Worm (Caenorhabditis elegans): ENCODE measurements around the gene ZC204.12.

ZC204.12 gene

ce11 chrII:1694530-1694929, 37.4 kb upstream of the ZC204.12 start, which contains the start of gene fbxc-26:
fbxc-26 (minus strand) TSS chrII:1694630.
- TF ChIP-seq ama-1 (optimal IDR thresholded peaks at IDR 0.05) (no peak), skn-1 (tag; optimal IDR thresholded peaks at IDR 0.05) (no peak), sox-4 (tag; optimal IDR thresholded peaks at IDR 0.05) (no peak), grh-1 (GFP tag; IDR thresholded peaks at IDR 0.05) (no peak), nhr-84 (tag; optimal IDR thresholded peaks at IDR 0.05) (no peak), ztf-11 (tag; optimal IDR thresholded peaks at IDR 0.05) (no peak), alr-1 (tag; optimal IDR thresholded peaks at IDR 0.05; ENCODE audit: borderline replicate concordance) (no peak), lin-14 (GFP tag; optimal IDR thresholded peaks at IDR 0.05) (no peak), lin-13 (GFP tag; optimal IDR thresholded peaks at IDR 0.05) (no peak), C16A3.4 (tag; optimal IDR thresholded peaks at IDR 0.05) (no peak)

ce11 chrII:1692827-1693226, 35.7 kb upstream of the ZC204.12 start, which contains the start of gene fbxc-21:
fbxc-21 (minus strand) TSS chrII:1692927.
- no peak for TF ChIP-seq unc-30 (tag; optimal IDR thresholded peaks at IDR 0.05)
- no peak for TF ChIP-seq sup-37 (GFP tag; optimal IDR thresholded peaks at IDR 0.05)
- TF ChIP-seq ets-5 (GFP tag; IDR thresholded peaks at IDR 0.05) = no peak
- no peak for TF ChIP-seq hlh-4 (tag; optimal IDR thresholded peaks at IDR 0.05)
- no peak for TF ChIP-seq pag-3 (tag; optimal IDR thresholded peaks at IDR 0.05; ENCODE audit: borderline replicate concordance, insufficient read depth)
- TF ChIP-seq lin-15B (tag; optimal IDR thresholded peaks at IDR 0.05) = no peak
- TF ChIP-seq fkh-10 (GFP tag; optimal IDR thresholded peaks at IDR 0.05) = no peak
- no peak for TF ChIP-seq dsc-1 (tag; optimal IDR thresholded peaks at IDR 0.05)
- no peak for TF ChIP-seq pax-3 (tag; optimal IDR thresholded peaks at IDR 0.05)
- TF ChIP-seq nhr-90 (tag; optimal IDR thresholded peaks at IDR 0.05; ENCODE audit: poor library complexity) = no peak
- no peak for TF ChIP-seq nhr-84 (tag; optimal IDR thresholded peaks at IDR 0.05)
- TF ChIP-seq alr-1 (tag; optimal IDR thresholded peaks at IDR 0.05; ENCODE audit: borderline replicate concordance) = no peak
- TF ChIP-seq nhr-12 (tag; optimal IDR thresholded peaks at IDR 0.05) = no peak
- TF ChIP-seq snpc-4 (tag; optimal IDR thresholded peaks at IDR 0.05) = no peak
- TF ChIP-seq mdl-1 (tag; optimal IDR thresholded peaks at IDR 0.05) = no peak
- no peak for TF ChIP-seq aly-2 (tag; optimal IDR thresholded peaks at IDR 0.05)
- TF ChIP-seq ceh-90 (tag; optimal IDR thresholded peaks at IDR 0.05) = no peak
- TF ChIP-seq dpl-1 (GFP tag; optimal IDR thresholded peaks at IDR 0.05) = no peak
- TF ChIP-seq irx-1 (tag; optimal IDR thresholded peaks at IDR 0.05) = no peak

ce11 chrII:1691011-1691410, 33.9 kb upstream of the ZC204.12 start, which contains the start of gene fbxc-22:
fbxc-22 (minus strand) TSS chrII:1691111.
- TF ChIP-seq ces-1 (GFP tag; optimal IDR thresholded peaks at IDR 0.05) = no peak
- no peak for TF ChIP-seq fkh-10 (GFP tag; optimal IDR thresholded peaks at IDR 0.05)
- no peak for TF ChIP-seq ceh-82 (tag; optimal IDR thresholded peaks at IDR 0.05)
- TF ChIP-seq nhr-76 (tag; optimal IDR thresholded peaks at IDR 0.05) = no peak
- TF ChIP-seq nhr-71 (tag; optimal IDR thresholded peaks at IDR 0.05) = no peak
- TF ChIP-seq efl-1 (optimal IDR thresholded peaks at IDR 0.05) = no peak
- TF ChIP-seq efl-1 (GFP tag; optimal IDR thresholded peaks at IDR 0.05 in 1 of 2) = no peak
- no peak for TF ChIP-seq lsy-2 (tag; optimal IDR thresholded peaks at IDR 0.05)
- TF ChIP-seq mab-9 (GFP tag; IDR thresholded peaks at IDR 0.05) = no peak

- TF ChIP-seq nhr-11 (tag; optimal IDR thresholded peaks at IDR 0.05) = no peak
- no peak for TF ChIP-seq mef-2 (tag; optimal IDR thresholded peaks at IDR 0.05)
- no peak for TF ChIP-seq ceh-8 (GFP tag; optimal IDR thresholded peaks at IDR 0.05)
- no peak for TF ChIP-seq elt-2 (tag; optimal IDR thresholded peaks at IDR 0.05)
- no peak for TF ChIP-seq tbx-2 (tag; optimal IDR thresholded peaks at IDR 0.05)
- TF ChIP-seq lin-15B (tag; optimal IDR thresholded peaks at IDR 0.05) = no peak
- TF ChIP-seq Y116A8C.19 (tag; optimal IDR thresholded peaks at IDR 0.05; ENCODE audit: borderline replicate concordance) = no peak
- no peak for TF ChIP-seq swsn-7 (tag; optimal IDR thresholded peaks at IDR 0.05)
- TF ChIP-seq xbp-1 (tag; optimal IDR thresholded peaks at IDR 0.05) = no peak
- no peak for TF ChIP-seq nhr-77 (tag; optimal IDR thresholded peaks at IDR 0.05)
- no peak for TF ChIP-seq grh-1 (GFP tag; IDR thresholded peaks at IDR 0.05)
- TF ChIP-seq jun-1 (tag; optimal IDR thresholded peaks at IDR 0.05) = no peak
- no peak for TF ChIP-seq elt-3 (tag; optimal IDR thresholded peaks at IDR 0.05)
- no peak for TF ChIP-seq efl-1 (optimal IDR thresholded peaks at IDR 0.05)
- TF ChIP-seq efl-1 (GFP tag; optimal IDR thresholded peaks at IDR 0.05 in 1 of 2) = no peak
- no peak for TF ChIP-seq nhr-84 (tag; optimal IDR thresholded peaks at IDR 0.05)
- TF ChIP-seq lin-35 (GFP tag; optimal IDR thresholded peaks at IDR 0.05) = no peak
Measured at ce11 chrII:1688813-1689212, 31.7 kb upstream of the ZC204.12 start, which contains the start of the genes fbxb-18 and fbxb-19. fbxb-18 (minus strand) TSS chrII:1688913. fbxb-19 (minus strand) TSS chrII:1689181.

Measured in whole organism, L1 larva.